Worm (Caenorhabditis elegans): ENCODE data around the gene Y116F11B.13.

DNA sequence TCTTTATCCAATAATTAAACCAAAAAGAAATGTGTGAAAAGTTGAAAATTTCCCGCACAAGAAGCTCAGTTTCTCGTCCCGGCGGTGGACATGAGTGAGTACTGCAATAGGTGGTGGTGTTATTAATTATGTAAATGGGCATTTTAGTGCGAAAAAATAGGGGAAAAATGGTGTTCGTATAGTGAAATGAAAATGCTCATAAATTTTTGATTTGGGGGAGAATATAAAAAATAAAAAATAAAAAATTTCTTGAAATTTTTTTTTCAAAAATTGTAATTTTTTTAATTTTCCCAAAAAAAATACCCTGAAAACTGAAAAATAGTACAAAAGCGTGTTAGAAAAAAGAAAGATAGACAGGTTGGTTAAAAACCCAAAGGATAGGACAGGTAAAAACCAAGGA is 12.2 kb downstream of the Y116F11B.13 start, which contains the start of gene gly-4:
- TF ChIP-seq lim-6 (tag; optimal IDR thresholded peaks at IDR 0.05) (no peak), zip-5 (tag; optimal IDR thresholded peaks at IDR 0.05) (no peak), pha-2 (tag; optimal IDR thresholded peaks at IDR 0.05) (no peak), pqm-1 (tag; optimal IDR thresholded peaks at IDR 0.05) (no peak), fkh-10 (GFP tag; optimal IDR thresholded peaks at IDR 0.05) (no peak), ceh-30 (tag; optimal IDR thresholded peaks at IDR 0.05) (no peak), dmd-4 (tag; optimal IDR thresholded peaks at IDR 0.05; ENCODE audit: borderline replicate concordance) (no peak), ama-1 (optimal IDR thresholded peaks at IDR 0.05) (no peak), rnt-1 (tag; optimal IDR thresholded peaks at IDR 0.05) (no peak), F13H6.1 (tag; optimal IDR thresholded peaks at IDR 0.05) (no peak), ceh-31 (tag; optimal IDR thresholded peaks at IDR 0.05) (no peak), nhr-11 (tag; optimal IDR thresholded peaks at IDR 0.05) (no peak), nfya-1 (tag; optimal IDR thresholded peaks at IDR 0.05) (no peak)
